Worm (Caenorhabditis elegans) whole organism, L2 larva: Measurements from ENCODE around the gene C28G1.6.

Experiments
- mdl-1 ChIP-seq, 2 experiments: fragments of 150-350 bp in 1 of 2; sonication (generic microtip) in 1 of 2; optimal IDR thresholded peaks; 2 replicates each; lab custom pipeline; 2017; ENCODE audit warnings: missing biosample characterization in 2 of 2, missing genetic modification characterization in 2 of 2
- nhr-12 ChIP-seq: fragments of 150-350 bp; optimal IDR thresholded peaks from 2 replicates; lab custom pipeline; 2014; ENCODE audit warnings: missing biosample characterization, missing genetic modification characterization

ce11 chrX:8791821-8792220 lies 39.2 kb downstream of the C28G1.6 start, which contains the start of gene chup-1:
- no peak for TF ChIP-seq nhr-12
- no peak for TF ChIP-seq mdl-1 (tag; optimal IDR thresholded peaks at IDR 0.05; lab: Kevin White, UChicago)
